Fruit fly (Drosophila melanogaster) whole organism, embryonic: ENCODE measurements around the gene CycC.

ENCODE experiments used
- Atf-2 ChIP-seq: fragments of 200-800 bp; sonication (Bioruptor generic); optimal IDR thresholded peaks from 2 replicates; lab custom pipeline; 2016; ENCODE audit warnings: missing biosample characterization, missing genetic modification characterization
- CG10543 ChIP-seq: fragments of 200-800 bp; sonication (Bioruptor generic); optimal IDR thresholded peaks from 3 replicates; lab custom pipeline; 2017; ENCODE audit warnings: missing biosample characterization, mild to moderate bottlenecking, missing genetic modification characterization, moderate library complexity
- CG10565 ChIP-seq: fragments of 200-800 bp; sonication (Bioruptor generic); optimal IDR thresholded peaks from 3 replicates; lab custom pipeline; 2016; ENCODE audit warnings: missing biosample characterization, mild to moderate bottlenecking, missing genetic modification characterization
- CG11093 ChIP-seq: fragments of 200-800 bp; sonication (Bioruptor generic); IDR thresholded peaks from 3 replicates; pipeline ENCODE4 v1.3.6; 2022; ENCODE audit warnings: missing biosample characterization, missing genetic modification characterization
- CG12236 ChIP-seq: fragments of 200-800 bp; sonication (Bioruptor generic); optimal IDR thresholded peaks from 2 replicates; lab custom pipeline; 2016; ENCODE audit warnings: missing biosample characterization, missing genetic modification characterization
- CG13287 ChIP-seq: fragments of 200-800 bp; sonication (Bioruptor generic); IDR thresholded peaks from 2 replicates; pipeline ENCODE4 v1.3.6; 2022; ENCODE audit warnings: missing biosample characterization, missing genetic modification characterization; ENCODE audit not compliant: partially characterized antibody
- CG14441 ChIP-seq: fragments of 200-800 bp; sonication (Bioruptor generic); IDR thresholded peaks from 2 replicates; pipeline ENCODE4 v1.3.6; 2022; ENCODE audit warnings: missing biosample characterization, missing genetic modification characterization
- CG14860 ChIP-seq: fragments of 200-800 bp; sonication (Bioruptor generic); IDR thresholded peaks from 3 replicates; pipeline ENCODE4 v1.3.6; 2022; ENCODE audit warnings: missing biosample characterization, missing genetic modification characterization; ENCODE audit not compliant: partially characterized antibody
- CG1832 ChIP-seq: fragments of 200-800 bp; sonication (Bioruptor generic); optimal IDR thresholded peaks from 2 replicates; lab custom pipeline; 2017; ENCODE audit warnings: missing biosample characterization, mild to moderate bottlenecking, missing genetic modification characterization, inconsistent platforms
- CG18599 ChIP-seq: fragments of 200-800 bp; sonication (Bioruptor generic); optimal IDR thresholded peaks from 3 replicates; lab custom pipeline; 2017; ENCODE audit warnings: missing biosample characterization, missing genetic modification characterization, mild to moderate bottlenecking, moderate library complexity, missing genetic modification reagents
- CG2678 ChIP-seq: fragments of 200-800 bp; sonication (Bioruptor generic); optimal IDR thresholded peaks from 3 replicates; lab custom pipeline; 2019; ENCODE audit warnings: missing biosample characterization, mild to moderate bottlenecking, missing genetic modification characterization, moderate library complexity
- CG3281 ChIP-seq: fragments of 200-800 bp; sonication (Bioruptor generic); optimal IDR thresholded peaks from 3 replicates; lab custom pipeline; 2017; ENCODE audit warnings: missing biosample characterization, mild to moderate bottlenecking, missing genetic modification characterization
- CG4328 ChIP-seq: fragments of 200-800 bp; sonication (Bioruptor generic); optimal IDR thresholded peaks from 3 replicates; lab custom pipeline; 2017; ENCODE audit warnings: missing biosample characterization, missing genetic modification reagents, missing genetic modification characterization
- CG4360 ChIP-seq: fragments of 200-800 bp; sonication (Bioruptor generic); IDR thresholded peaks from 2 replicates; pipeline ENCODE4 v1.3.6; 2022; ENCODE audit warnings: missing biosample characterization, missing genetic modification characterization
- CG43689 ChIP-seq: fragments of 200-800 bp; sonication (Bioruptor generic); IDR thresholded peaks from 2 replicates; pipeline ENCODE4 v1.3.6; 2022; ENCODE audit warnings: missing biosample characterization, missing genetic modification characterization
- CG4424 ChIP-seq: fragments of 200-800 bp; sonication (Bioruptor generic); optimal IDR thresholded peaks from 3 replicates; lab custom pipeline; 2016; ENCODE audit warnings: missing biosample characterization, missing genetic modification characterization
- CG6683 ChIP-seq: fragments of 200-800 bp; sonication (Bioruptor generic); optimal IDR thresholded peaks from 2 replicates; lab custom pipeline; 2017; ENCODE audit warnings: missing biosample characterization, mild to moderate bottlenecking, missing genetic modification characterization, missing genetic modification reagents
- CG6689 ChIP-seq: fragments of 200-800 bp; sonication (Bioruptor generic); IDR thresholded peaks from 2 replicates; pipeline ENCODE4 v1.3.6; 2022; ENCODE audit warnings: missing biosample characterization, missing genetic modification characterization
- CG7357 ChIP-seq: fragments of 200-800 bp; sonication (Bioruptor generic); IDR thresholded peaks from 3 replicates; pipeline ENCODE4 v1.3.6; 2022; ENCODE audit warnings: missing biosample characterization, missing genetic modification characterization
- CG8478 ChIP-seq: fragments of >200 bp; optimal IDR thresholded peaks from 2 replicates; lab custom pipeline; 2018
- Deaf1 ChIP-seq: fragments of 200-800 bp; optimal IDR thresholded peaks from 3 replicates; lab custom pipeline; 2019; ENCODE audit warnings: missing biosample characterization, mild to moderate bottlenecking, missing genetic modification characterization, moderate library complexity
- Doc2 ChIP-seq: fragments of 200-800 bp; sonication (Bioruptor generic); IDR thresholded peaks from 2 replicates; pipeline ENCODE4 v1.3.6; 2022; ENCODE audit warnings: missing biosample characterization, missing genetic modification characterization
- Dref ChIP-seq: fragments of 200-800 bp; sonication (Bioruptor generic); IDR thresholded peaks from 2 replicates; pipeline ENCODE4 v1.3.6; 2022; ENCODE audit warnings: missing biosample characterization, missing genetic modification characterization
- Ets97D ChIP-seq: fragments of 200-800 bp; sonication (Bioruptor generic); optimal IDR thresholded peaks from 3 replicates; lab custom pipeline; 2016; ENCODE audit warnings: missing biosample characterization, missing genetic modification characterization
- Fer3 ChIP-seq: fragments of 200-800 bp; sonication (Bioruptor generic); optimal IDR thresholded peaks from 2 replicates; lab custom pipeline; 2018; ENCODE audit warnings: missing biosample characterization, mild to moderate bottlenecking, missing genetic modification characterization, moderate library complexity
- Gug ChIP-seq: fragments of 200-800 bp; sonication (Bioruptor generic); IDR thresholded peaks from 4 replicates; pipeline ENCODE4 v1.3.6; 2022; ENCODE audit warnings: missing biosample characterization, missing genetic modification characterization
- MTF-1 ChIP-seq: fragments of 200-800 bp; sonication (Bioruptor generic); optimal IDR thresholded peaks from 2 replicates; lab custom pipeline; 2018; ENCODE audit warnings: missing biosample characterization, mild to moderate bottlenecking, missing genetic modification characterization, borderline replicate concordance
- Med ChIP-seq: fragments of 200-800 bp; sonication (Bioruptor generic); peaks from one replicate; lab custom pipeline; 2016; ENCODE audit warnings: missing biosample characterization, missing genetic modification characterization, mild to moderate bottlenecking, inconsistent platforms, moderate library complexity
- NC2β ChIP-seq: fragments of 200-800 bp; sonication (Bioruptor generic); optimal IDR thresholded peaks from 2 replicates; lab custom pipeline; 2016; ENCODE audit warnings: missing biosample characterization, missing genetic modification characterization
- NFAT ChIP-seq: fragments of 200-800 bp; sonication (Bioruptor generic); IDR thresholded peaks from 2 replicates; pipeline ENCODE4 v1.3.6; 2022; ENCODE audit warnings: missing biosample characterization, missing genetic modification characterization
- Trl ChIP-seq, 3 experiments: fragments of >200 bp in 2 of 3; fragments of 200-800 bp in 1 of 3; sonication (Bioruptor generic) in 1 of 3; optimal IDR thresholded peaks; 2 replicates in 1 of 3; 3 replicates in 2 of 3; lab custom pipeline; 2016 to 2017; ENCODE audit warnings: missing biosample characterization in 1 of 3, missing genetic modification characterization in 1 of 3
- ab ChIP-seq: fragments of 200-800 bp; sonication (Bioruptor generic); optimal IDR thresholded peaks from 2 replicates; lab custom pipeline; 2016; ENCODE audit warnings: missing biosample characterization, missing genetic modification characterization
- ato ChIP-seq: fragments of 200-800 bp; sonication (Bioruptor generic); IDR thresholded peaks from 2 replicates; pipeline ENCODE4 v1.3.6; 2022; ENCODE audit warnings: missing biosample characterization, missing genetic modification characterization; ENCODE audit not compliant: partially characterized antibody
- bab2 ChIP-seq: fragments of 200-800 bp; sonication (Bioruptor generic); optimal IDR thresholded peaks from 2 replicates; lab custom pipeline; 2016; ENCODE audit warnings: missing biosample characterization, missing genetic modification characterization
- cas ChIP-seq: fragments of 200-800 bp; sonication (Bioruptor generic); IDR thresholded peaks from 2 replicates; pipeline ENCODE4 v1.3.6; 2022; ENCODE audit warnings: missing biosample characterization, missing genetic modification characterization
- dan ChIP-seq: fragments of 200-800 bp; sonication (Bioruptor generic); IDR thresholded peaks from 2 replicates; pipeline ENCODE4 v1.3.6; 2022; ENCODE audit warnings: missing biosample characterization, missing genetic modification characterization
- dmrt11E ChIP-seq: fragments of 200-800 bp; sonication (Bioruptor generic); optimal IDR thresholded peaks from 3 replicates; lab custom pipeline; 2018; ENCODE audit warnings: missing biosample characterization, mild to moderate bottlenecking, missing genetic modification characterization, moderate library complexity
- gem ChIP-seq: fragments of 200-800 bp; sonication (Bioruptor generic); optimal IDR thresholded peaks from 2 replicates; lab custom pipeline; 2019; ENCODE audit warnings: missing biosample characterization, mild to moderate bottlenecking, missing genetic modification characterization, moderate library complexity
- gro ChIP-seq: fragments of 200-800 bp; sonication (Bioruptor generic); optimal IDR thresholded peaks from 2 replicates; lab custom pipeline; 2016; ENCODE audit warnings: missing biosample characterization, missing genetic modification characterization
- nau ChIP-seq: fragments of 200-800 bp; sonication (Bioruptor generic); optimal IDR thresholded peaks from 3 replicates; lab custom pipeline; 2017; ENCODE audit warnings: missing biosample characterization, mild to moderate bottlenecking, missing genetic modification characterization, missing genetic modification reagents
- oc ChIP-seq: fragments of 200-800 bp; sonication (Bioruptor generic); optimal IDR thresholded peaks from 2 replicates; lab custom pipeline; 2018; ENCODE audit warnings: missing biosample characterization, mild to moderate bottlenecking, missing genetic modification characterization, moderate library complexity
- peb ChIP-seq: fragments of 200-800 bp; sonication (Bioruptor generic); IDR thresholded peaks from 2 replicates; pipeline ENCODE4 v1.3.6; 2022; ENCODE audit warnings: missing biosample characterization, missing genetic modification characterization
- schlank ChIP-seq: fragments of 200-800 bp; sonication (Bioruptor generic); optimal IDR thresholded peaks from 2 replicates; lab custom pipeline; 2018; ENCODE audit warnings: missing biosample characterization, mild to moderate bottlenecking, missing genetic modification characterization
- scrt ChIP-seq: fragments of 200-800 bp; sonication (Bioruptor generic); optimal IDR thresholded peaks from 2 replicates; lab custom pipeline; 2018; ENCODE audit warnings: missing biosample characterization, mild to moderate bottlenecking, missing genetic modification characterization, moderate library complexity
- sima ChIP-seq: fragments of 200-800 bp; sonication (Bioruptor generic); optimal IDR thresholded peaks from 2 replicates; lab custom pipeline; 2016; ENCODE audit warnings: missing biosample characterization, missing genetic modification characterization
- sr ChIP-seq: fragments of 200-800 bp; sonication (Bioruptor generic); IDR thresholded peaks from 3 replicates; pipeline ENCODE4 v1.3.6; 2022; ENCODE audit warnings: missing biosample characterization, missing genetic modification characterization
- wdn ChIP-seq: fragments of 200-800 bp; sonication (Bioruptor generic); IDR thresholded peaks from 2 replicates; pipeline ENCODE4 v1.3.6; 2022; ENCODE audit warnings: missing biosample characterization, missing genetic modification characterization

The CycC gene

dm6 chr3R:14878145-14878544 lies 11.9 kb downstream of the CycC start (continued):
- TF ChIP-seq Med (GFP tag; lab: Kevin White, UChicago) = peak; percentile 61
- no peak for TF ChIP-seq nau (GFP tag; lab: Kevin White, UChicago)
- TF ChIP-seq gro (GFP tag; lab: Kevin White, UChicago) = peak; percentile 39
- TF ChIP-seq CG3281 (GFP tag; lab: Kevin White, UChicago) = peak; percentile 20
- TF ChIP-seq Fer3 (tag; lab: Kevin White, UChicago) = peak; percentile 29
- no peak for TF ChIP-seq CG10565 (GFP tag; lab: Kevin White, UChicago)
- TF ChIP-seq CG18599 = peak; percentile 66

DNA sequence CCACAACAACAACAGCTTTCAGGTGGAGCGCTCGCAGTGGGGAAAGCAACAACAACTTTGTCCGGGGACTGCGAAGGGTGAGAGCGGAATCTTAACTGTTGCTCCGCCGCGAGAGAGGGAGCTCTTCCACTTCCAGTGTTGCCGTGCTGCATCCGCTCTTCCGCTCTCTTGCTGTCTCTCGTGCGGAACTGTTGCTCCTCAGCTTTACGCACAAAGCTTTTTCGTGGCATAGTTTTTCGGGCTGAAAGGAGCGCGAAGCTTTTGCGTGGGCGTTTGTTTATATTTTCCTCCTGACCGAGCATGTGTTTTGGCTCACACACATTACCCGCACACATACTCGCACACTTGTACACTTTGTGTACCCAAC lies 14.1 kb downstream of the CycC start:
- TF ChIP-seq sr (GFP tag; lab: Robert Waterston, UW) (peak; percentile 62; the same call in 2 of the 3 replicates), scrt (GFP tag; lab: Kevin White, UChicago) (peak; percentile 99), Ets97D (GFP tag; lab: Kevin White, UChicago) (peak; percentile 11), CG4360 (GFP tag; lab: Robert Waterston, UW) (peak; percentile 33; the same call in 1 of the 2 replicates), CG6683 (GFP tag; lab: Kevin White, UChicago) (no peak), CG14860 (GFP tag; lab: Robert Waterston, UW) (no peak), Deaf1 (tag; lab: Kevin White, UChicago) (peak; percentile 43), CG8478 (lab: Kevin White, UChicago) (peak; percentile 57), CG10543 (GFP tag; lab: Kevin White, UChicago) (no peak), CG4424 (GFP tag; lab: Kevin White, UChicago) (peak; percentile 11), NFAT (0 out of 2 replicates have a peak, but pooled peaks have one; percentile 6), CG2678 (tag; lab: Kevin White, UChicago) (peak; percentile 23), Dref (GFP tag; lab: Robert Waterston, UW) (0 out of 2 replicates have a peak, but pooled peaks have one; percentile 24), Trl (optimal IDR thresholded peaks at IDR 0.05; lab: Kevin White, UChicago) (peak in 1 of 2 experiments; percentile 52), Trl (GFP tag; optimal IDR thresholded peaks at IDR 0.05; lab: Kevin White, UChicago) (no peak), CG13287 (peak; percentile 13; the same call in 1 of the 2 replicates), ab (no peak)
- TF ChIP-seq, all 482 proteins: peak for 12

DNA sequence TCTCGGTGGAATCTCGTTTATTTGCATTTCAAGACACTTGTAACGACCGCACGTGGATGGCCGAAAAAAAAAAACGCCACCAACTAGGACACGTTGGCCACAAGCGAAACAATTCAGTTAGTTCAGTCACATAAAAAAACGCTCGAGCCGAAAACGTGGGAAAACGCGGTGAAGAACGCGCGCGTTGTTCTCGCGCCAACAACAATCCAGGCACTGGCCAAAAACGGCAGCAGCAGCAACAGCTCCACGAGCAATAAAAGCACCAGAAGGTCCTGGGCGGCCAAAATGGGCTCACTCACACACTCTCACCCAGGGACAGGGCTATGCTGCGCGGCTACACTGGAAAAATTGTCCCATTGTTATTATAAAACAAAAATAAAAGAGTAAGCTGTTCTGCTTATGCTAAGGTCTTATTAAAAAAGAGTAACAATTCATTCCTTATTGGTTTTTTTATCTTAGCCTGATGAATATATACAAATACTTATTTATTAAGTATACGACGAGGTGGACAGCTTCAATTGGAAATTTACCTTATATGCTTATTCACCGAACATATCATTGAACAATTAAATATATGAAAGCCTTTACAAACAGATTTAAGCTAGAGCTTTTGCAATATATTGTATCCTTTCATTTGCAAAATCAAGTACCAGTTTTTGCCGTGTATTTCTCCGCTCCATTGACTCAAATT lies 14.6 kb downstream of the CycC start, which contains the start of gene btsz:
Gene btsz, minus strand, starts transcription at position 215 of the 691 bp plus-strand sequence.
- TF ChIP-seq Gug (GFP tag; lab: Robert Waterston, UW) = no peak
- no peak for TF ChIP-seq MTF-1 (GFP tag; lab: Kevin White, UChicago)
- no peak for TF ChIP-seq NC2β (GFP tag; lab: Kevin White, UChicago)
- 0 out of 2 replicates have a peak, but pooled peaks have one; percentile 31 for TF ChIP-seq CG6689
- peak; percentile 67 for TF ChIP-seq gem (tag; lab: Kevin White, UChicago)
- TF ChIP-seq CG14441 (GFP tag; lab: Robert Waterston, UW) = no peak
- TF ChIP-seq CG12236 (GFP tag; lab: Kevin White, UChicago) = no peak
- TF ChIP-seq bab2 (GFP tag; lab: Kevin White, UChicago) = no peak
- TF ChIP-seq CG11093 (GFP tag; lab: Robert Waterston, UW) = no peak
- no peak for TF ChIP-seq oc (tag; lab: Kevin White, UChicago)
- no peak for TF ChIP-seq schlank (tag; lab: Kevin White, UChicago)
- no peak for TF ChIP-seq peb (GFP tag; lab: Robert Waterston, UW)
- no peak for TF ChIP-seq CG1832 (GFP tag; lab: Kevin White, UChicago)
- TF ChIP-seq ato = no peak
- TF ChIP-seq dan (GFP tag; lab: Robert Waterston, UW) = no peak
- TF ChIP-seq CG7357 = no peak
- TF ChIP-seq Trl (optimal IDR thresholded peaks at IDR 0.05; lab: Kevin White, UChicago) = no peak
- no peak for TF ChIP-seq Trl (GFP tag; optimal IDR thresholded peaks at IDR 0.05; lab: Kevin White, UChicago)
- no peak for TF ChIP-seq wdn (GFP tag; lab: Robert Waterston, UW)
- TF ChIP-seq sima (GFP tag; lab: Kevin White, UChicago) = no peak
- TF ChIP-seq Atf-2 = no peak
- no peak for TF ChIP-seq cas (GFP tag; lab: Robert Waterston, UW)
- no peak for TF ChIP-seq dmrt11E (tag; lab: Kevin White, UChicago)
- no peak for TF ChIP-seq Doc2 (GFP tag; lab: Robert Waterston, UW)
- peak; percentile 31 for TF ChIP-seq CG4328
- no peak for TF ChIP-seq CG43689 (GFP tag; lab: Robert Waterston, UW)
